Worm (Caenorhabditis elegans): Measurements from ENCODE around the gene F09C6.3.

Gene F09C6.3

ce11 chrV:16880054-16880453, at the start of gene F09C6.3:
F09C6.3 (minus strand) TSS chrV:16880154.
- TF ChIP-seq nhr-76 (tag; optimal IDR thresholded peaks at IDR 0.05) = no peak
- no peak for TF ChIP-seq aly-2 (tag; optimal IDR thresholded peaks at IDR 0.05)
- no peak for TF ChIP-seq lin-39 (tag; optimal IDR thresholded peaks at IDR 0.05)
- no peak for TF ChIP-seq ztf-11 (tag; optimal IDR thresholded peaks at IDR 0.05)
- TF ChIP-seq ceh-82 (tag; optimal IDR thresholded peaks at IDR 0.05) = no peak
- TF ChIP-seq snpc-4 (tag; optimal IDR thresholded peaks at IDR 0.05) = no peak
- no peak for TF ChIP-seq nhr-28 (tag; optimal IDR thresholded peaks at IDR 0.05)
- TF ChIP-seq nhr-11 (tag; optimal IDR thresholded peaks at IDR 0.05) = no peak
- TF ChIP-seq fos-1 (tag; optimal IDR thresholded peaks at IDR 0.05) = no peak

ce11 chrV:16927345-16927744, 47.4 kb upstream of the F09C6.3 start, which contains the start of gene Y102A5C.36:
Y102A5C.36 (minus strand) TSS chrV:16927445.
- TF ChIP-seq ztf-11 (tag; optimal IDR thresholded peaks at IDR 0.05) (no peak), nhr-67 (tag; optimal IDR thresholded peaks at IDR 0.05) (no peak), egl-5 (tag; optimal IDR thresholded peaks at IDR 0.05) (no peak), fos-1 (tag; optimal IDR thresholded peaks at IDR 0.05) (no peak), unc-62 (GFP tag; optimal IDR thresholded peaks at IDR 0.05) (no peak), nhr-28 (tag; optimal IDR thresholded peaks at IDR 0.05) (no peak), pqm-1 (tag; optimal IDR thresholded peaks at IDR 0.05) (no peak), ceh-9 (tag; optimal IDR thresholded peaks at IDR 0.05) (no peak), lsy-12 (tag; optimal IDR thresholded peaks at IDR 0.05) (no peak), snpc-4 (tag; optimal IDR thresholded peaks at IDR 0.05) (no peak)

- TF ChIP-seq nhr-28 (tag; optimal IDR thresholded peaks at IDR 0.05) = no peak
- TF ChIP-seq aly-2 (tag; optimal IDR thresholded peaks at IDR 0.05) = no peak
Measured at ce11 chrV:16921952-16922351, 42.0 kb upstream of the F09C6.3 start, which contains the start of gene Y102A5C.4. Y102A5C.4 (plus strand) TSS chrV:16922252.

- TF ChIP-seq zag-1 (tag; optimal IDR thresholded peaks at IDR 0.05) (no peak), skn-1 (tag; optimal IDR thresholded peaks at IDR 0.05) (no peak), nfya-1 (tag; optimal IDR thresholded peaks at IDR 0.05; ENCODE audit: insufficient read depth) (no peak)
Measured at ce11 chrV:16919675-16920074, 39.7 kb upstream of the F09C6.3 start.

- TF ChIP-seq snpc-4 (tag; optimal IDR thresholded peaks at IDR 0.05) (no peak), hmg-11 (tag; optimal IDR thresholded peaks at IDR 0.05) (no peak), elt-1 (tag; optimal IDR thresholded peaks at IDR 0.05) (no peak), ztf-11 (tag; optimal IDR thresholded peaks at IDR 0.05) (no peak), nhr-77 (tag; optimal IDR thresholded peaks at IDR 0.05) (no peak), nhr-11 (tag; optimal IDR thresholded peaks at IDR 0.05) (no peak)
Measured at ce11 chrV:16918378-16918777, 38.4 kb upstream of the F09C6.3 start, which contains the start of the genes fbxa-206 and Y102A5C.2. fbxa-206 (minus strand) TSS chrV:16918478. Y102A5C.2 (plus strand) TSS chrV:16918731.

- TF ChIP-seq lin-39 (tag; optimal IDR thresholded peaks at IDR 0.05) = no peak
- no peak for TF ChIP-seq lsy-12 (tag; optimal IDR thresholded peaks at IDR 0.05)
- no peak for TF ChIP-seq lin-15B (tag; optimal IDR thresholded peaks at IDR 0.05)
- TF ChIP-seq elt-2 (tag; optimal IDR thresholded peaks at IDR 0.05) = no peak
- no peak for TF ChIP-seq nhr-28 (tag; optimal IDR thresholded peaks at IDR 0.05)
- no peak for TF ChIP-seq snpc-4 (tag; optimal IDR thresholded peaks at IDR 0.05)
- TF ChIP-seq ceh-82 (tag; optimal IDR thresholded peaks at IDR 0.05) = no peak
- no peak for TF ChIP-seq mml-1 (tag; optimal IDR thresholded peaks at IDR 0.05)
- TF ChIP-seq eor-1 (tag; optimal IDR thresholded peaks at IDR 0.05) = no peak
- TF ChIP-seq R02D3.7 (tag; optimal IDR thresholded peaks at IDR 0.05) = no peak
- no peak for TF ChIP-seq fkh-2 (tag; optimal IDR thresholded peaks at IDR 0.05)
- no peak for TF ChIP-seq nhr-43 (tag; optimal IDR thresholded peaks at IDR 0.05; ENCODE audit: poor library complexity, severe bottlenecking)
- no peak for TF ChIP-seq nhr-67 (tag; optimal IDR thresholded peaks at IDR 0.05)
- no peak for TF ChIP-seq ama-1 (optimal IDR thresholded peaks at IDR 0.05)
Measured at ce11 chrV:16916079-16916478, 36.1 kb upstream of the F09C6.3 start, which contains the start of gene F09C6.10. F09C6.10 (minus strand) TSS chrV:16916179.

ce11 chrV:16911934-16912333, 32.0 kb upstream of the F09C6.3 start, which contains the start of gene nhr-116:
nhr-116 (plus strand) TSS chrV:16912234.
- TF ChIP-seq fos-1 (tag; optimal IDR thresholded peaks at IDR 0.05) (no peak), sea-2 (GFP tag; optimal IDR thresholded peaks at IDR 0.05) (no peak), mml-1 (tag; optimal IDR thresholded peaks at IDR 0.05) (no peak), nhr-11 (tag; optimal IDR thresholded peaks at IDR 0.05) (no peak), elt-1 (tag; optimal IDR thresholded peaks at IDR 0.05) (no peak)

Data from whole organism, L3 larva.